Fruit fly (Drosophila melanogaster) whole organism: ENCODE results near the gene maca.

Source experiments
- CG8478 ChIP-seq: fragments of >200 bp; optimal IDR thresholded peaks from 2 replicates; lab custom pipeline; 2018; ENCODE audit warnings: inconsistent platforms
- Dll ChIP-seq: fragments of >200 bp; optimal IDR thresholded peaks from 2 replicates; lab custom pipeline; 2017
- EcR ChIP-seq, 2 experiments: fragments of >200 bp; optimal IDR thresholded peaks; 2 replicates each; lab custom pipeline; 2017; ENCODE audit warnings: missing biosample characterization in 2 of 2, missing genetic modification characterization in 2 of 2, missing genetic modification reagents in 2 of 2
- pan ChIP-seq: fragments of >200 bp; optimal IDR thresholded peaks from 2 replicates; lab custom pipeline; 2017
- psq ChIP-seq: fragments of >200 bp; optimal IDR thresholded peaks from 2 replicates; lab custom pipeline; 2017
- usp ChIP-seq: fragments of >200 bp; optimal IDR thresholded peaks from 2 replicates; lab custom pipeline; 2017; ENCODE audit warnings: missing biosample characterization, missing genetic modification characterization, mixed read lengths

The maca gene

DNA sequence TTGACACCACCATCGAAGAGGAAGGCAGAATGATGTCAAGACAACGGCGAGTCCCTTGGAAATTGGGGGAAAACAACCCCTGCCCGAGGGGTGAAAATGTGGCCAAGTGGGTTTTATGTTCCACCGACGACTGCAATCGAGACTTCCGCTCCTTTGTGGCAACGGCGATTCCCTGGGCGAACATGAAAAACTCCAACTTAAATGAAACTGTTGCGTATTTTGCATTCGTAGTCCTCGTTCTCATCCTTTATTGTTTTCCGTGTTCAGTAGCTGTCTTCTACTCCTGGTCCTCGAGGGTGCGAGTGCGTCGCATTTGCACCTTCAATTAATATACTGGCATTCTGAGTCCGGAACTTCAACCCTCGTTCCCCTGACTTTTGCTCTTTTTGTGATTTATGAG, 17.8 kb downstream of the maca start:
- TF ChIP-seq Dll (no peak), psq (lab: Kevin White, UChicago) (no peak), usp (GFP tag; lab: Kevin White, UChicago) (no peak), EcR (GFP tag; optimal IDR thresholded peaks at IDR 0.05; lab: Kevin White, UChicago) (no peak), pan (lab: Kevin White, UChicago) (no peak), CG8478 (lab: Kevin White, UChicago) (no peak)

DNA sequence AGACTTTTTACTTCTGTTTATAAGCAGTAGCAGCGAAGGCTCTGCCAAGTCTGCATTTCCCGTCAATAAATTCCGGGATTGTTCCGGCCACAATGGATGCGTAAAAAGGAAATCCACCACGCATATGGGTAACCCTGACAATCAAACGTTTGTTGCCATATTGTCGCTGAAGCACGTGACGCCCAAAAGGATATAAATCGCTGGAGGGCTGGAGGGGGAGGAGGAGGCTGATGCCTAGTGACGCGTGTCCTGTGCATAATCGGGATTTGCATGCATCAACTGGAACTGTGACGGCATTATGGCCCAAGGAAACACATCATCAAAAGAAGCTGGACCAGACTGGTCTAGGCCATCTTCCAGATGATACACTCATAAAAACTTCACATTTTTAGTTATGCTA, 18.8 kb downstream of the maca start:
- no peak for TF ChIP-seq Dll
- TF ChIP-seq EcR (GFP tag; optimal IDR thresholded peaks at IDR 0.05; lab: Kevin White, UChicago): no peak
- no peak for TF ChIP-seq usp (GFP tag; lab: Kevin White, UChicago)
- no peak for TF ChIP-seq CG8478 (lab: Kevin White, UChicago)
- no peak for TF ChIP-seq pan (lab: Kevin White, UChicago)
- TF ChIP-seq psq (lab: Kevin White, UChicago): no peak

DNA sequence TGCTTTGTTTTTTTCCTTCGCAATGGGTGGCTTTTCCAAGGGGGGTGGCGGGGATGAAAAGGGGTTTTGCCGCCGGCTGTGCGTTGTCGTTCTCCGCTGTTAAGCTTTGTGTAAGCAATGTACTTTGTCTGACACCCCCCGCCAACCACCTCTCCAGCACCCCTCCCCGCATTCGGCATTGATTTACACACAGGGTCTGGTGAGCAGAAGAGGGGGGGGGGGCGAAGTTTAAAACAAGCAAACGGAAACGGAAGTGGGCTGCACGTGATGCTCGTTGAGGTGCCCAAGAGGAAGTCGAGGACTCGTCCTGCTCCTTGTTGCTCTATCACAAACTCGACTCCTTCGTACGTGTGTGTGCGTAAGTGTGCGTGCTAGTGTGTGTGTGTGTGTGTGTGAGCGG, 22.7 kb downstream of the maca start:
- TF ChIP-seq EcR (GFP tag; optimal IDR thresholded peaks at IDR 0.05; lab: Kevin White, UChicago) (no peak), Dll (no peak), psq (lab: Kevin White, UChicago) (no peak), usp (GFP tag; lab: Kevin White, UChicago) (no peak), pan (lab: Kevin White, UChicago) (no peak), CG8478 (lab: Kevin White, UChicago) (no peak)

DNA sequence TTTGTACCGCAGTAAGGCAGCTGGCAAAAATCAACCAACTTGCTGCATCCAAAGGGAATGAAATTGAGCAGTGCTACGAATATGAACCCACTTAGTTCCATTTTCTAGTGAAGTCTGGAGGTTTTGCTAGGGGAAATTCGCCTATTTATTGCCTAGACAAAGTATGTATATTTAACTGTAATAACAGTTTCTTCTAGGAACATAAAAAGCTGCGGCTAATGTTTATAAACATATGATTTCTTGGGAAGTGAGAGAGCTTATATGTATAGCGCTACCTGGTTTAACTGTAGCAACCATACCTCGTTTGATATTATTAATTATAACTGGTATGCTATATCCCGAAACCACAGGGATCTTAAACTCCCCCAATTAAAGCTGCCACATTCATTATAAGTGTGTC, 37.0 kb downstream of the maca start, which contains the start of gene CG31296:
CG31296 (minus strand) TSS at position 101 of the 400 bp plus-strand sequence.
- TF ChIP-seq usp (GFP tag; lab: Kevin White, UChicago): no peak
- TF ChIP-seq pan (lab: Kevin White, UChicago): no peak
- TF ChIP-seq CG8478 (lab: Kevin White, UChicago): no peak
- TF ChIP-seq Dll: no peak
- TF ChIP-seq EcR (GFP tag; optimal IDR thresholded peaks at IDR 0.05; lab: Kevin White, UChicago): no peak
- no peak for TF ChIP-seq psq (lab: Kevin White, UChicago)

DNA sequence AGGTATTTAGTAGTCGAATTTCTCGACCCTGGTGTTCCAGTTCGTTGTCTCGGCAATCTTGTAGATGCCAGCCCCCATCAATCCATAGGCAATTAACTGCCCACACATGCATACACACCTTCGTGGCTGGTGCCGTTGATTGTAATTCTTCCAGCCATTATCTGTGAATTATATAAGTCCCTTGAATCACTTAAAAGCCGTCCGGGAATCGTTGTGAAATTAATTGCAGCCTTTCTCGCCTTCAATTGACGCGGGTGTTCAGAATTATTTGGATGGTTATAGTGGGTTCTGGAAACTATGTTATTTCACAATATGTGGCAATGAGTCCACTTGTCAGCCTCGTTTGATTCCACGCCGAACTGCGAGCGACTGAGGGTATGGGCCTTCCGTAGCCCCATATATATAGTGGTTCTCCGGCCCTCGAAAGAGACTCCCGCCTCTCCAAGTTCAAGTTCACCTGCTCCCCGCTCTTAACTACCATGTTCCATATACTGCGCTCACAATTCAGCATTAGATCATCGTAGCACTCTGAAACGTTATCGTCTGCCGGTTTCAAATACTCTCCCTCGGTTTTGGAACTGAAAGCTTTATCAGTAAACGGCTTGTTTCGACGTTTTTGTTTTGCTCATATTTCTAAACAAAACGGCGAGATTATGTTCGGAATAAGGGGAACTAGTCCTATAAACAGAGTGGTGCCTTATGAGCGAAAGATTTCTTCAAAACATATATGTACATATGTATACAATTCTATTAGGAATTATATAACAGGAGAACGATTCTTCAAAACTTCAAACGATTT, 42.7 kb downstream of the maca start, which contains the start of gene AOX1:
AOX1 (minus strand) TSS at position 375 of the 799 bp plus-strand sequence.
- TF ChIP-seq usp (GFP tag; lab: Kevin White, UChicago) (no peak), Dll (no peak), pan (lab: Kevin White, UChicago) (no peak), EcR (GFP tag; optimal IDR thresholded peaks at IDR 0.05; lab: Kevin White, UChicago) (no peak), CG8478 (lab: Kevin White, UChicago) (no peak), psq (lab: Kevin White, UChicago) (no peak)

DNA sequence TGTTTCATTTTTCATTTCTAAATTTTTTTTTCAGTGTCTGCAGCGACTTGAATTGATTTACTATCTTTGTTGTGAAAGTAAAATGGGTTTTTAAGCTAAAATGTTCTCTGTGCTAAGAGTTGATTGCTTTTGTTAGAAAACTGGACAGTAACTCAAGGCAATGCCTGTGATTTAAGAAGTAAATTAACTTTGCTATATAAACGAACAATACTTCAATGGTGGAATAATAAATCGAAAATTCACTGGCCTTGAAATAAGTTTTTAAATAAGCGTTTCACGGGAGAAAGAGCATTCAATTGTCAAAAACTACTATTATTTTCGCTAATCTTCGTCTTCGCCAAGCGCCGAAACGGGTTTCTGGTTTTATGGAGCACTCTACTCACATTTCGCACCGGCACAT, 46.5 kb downstream of the maca start:
- TF ChIP-seq pan (lab: Kevin White, UChicago) (no peak), CG8478 (lab: Kevin White, UChicago) (no peak), EcR (GFP tag; optimal IDR thresholded peaks at IDR 0.05; lab: Kevin White, UChicago) (no peak), psq (lab: Kevin White, UChicago) (no peak), usp (GFP tag; lab: Kevin White, UChicago) (no peak), Dll (no peak)

DNA sequence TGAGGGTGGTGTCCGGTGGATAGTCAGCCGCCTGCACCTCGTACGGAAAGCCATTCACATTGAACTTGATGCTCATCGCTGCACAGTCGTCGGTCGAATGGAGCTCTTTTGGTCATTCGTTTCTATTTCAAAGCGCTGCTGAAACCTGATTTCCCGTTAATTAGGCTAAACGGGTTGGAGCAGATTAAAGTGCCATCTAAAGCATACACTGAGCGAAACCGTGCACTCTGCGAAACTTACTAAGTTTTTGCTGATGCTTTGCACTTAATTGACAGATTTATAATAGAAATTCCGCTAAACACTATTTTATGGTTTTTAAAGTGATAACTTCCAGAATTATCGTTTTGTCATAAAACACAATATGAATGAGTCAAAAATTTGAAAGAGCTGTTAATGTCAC, 47.9 kb downstream of the maca start, which contains the start of gene AOX2:
AOX2 (minus strand) TSS at position 101 of the 400 bp plus-strand sequence.
- TF ChIP-seq Dll (no peak), psq (lab: Kevin White, UChicago) (no peak), usp (GFP tag; lab: Kevin White, UChicago) (no peak), pan (lab: Kevin White, UChicago) (no peak), EcR (GFP tag; optimal IDR thresholded peaks at IDR 0.05; lab: Kevin White, UChicago) (no peak), CG8478 (lab: Kevin White, UChicago) (no peak)
